Worm (Caenorhabditis elegans): ENCODE results near the gene Y53C12A.10.

ce11 chrII:9700363-9700762 is 4.3 kb downstream of the Y53C12A.10 start, which contains the start of the genes Y53C12A.8 and Y53C12A.7:
- TF ChIP-seq him-1 (tag; optimal IDR thresholded peaks at IDR 0.05), result no peak
- no peak for TF ChIP-seq W03F9.2 (tag; optimal IDR thresholded peaks at IDR 0.05)
- TF ChIP-seq dao-5 (tag; optimal IDR thresholded peaks at IDR 0.05), result no peak
